Fruit fly (Drosophila melanogaster) whole organism, adult: ENCODE results near the gene CG7006.

ENCODE experiments used
- CG33017 ChIP-seq: fragments of 200-800 bp; sonication (Bioruptor generic); optimal IDR thresholded peaks from 2 replicates; lab custom pipeline; 2018; ENCODE audit warnings: missing biosample characterization, mild to moderate bottlenecking, missing genetic modification characterization, moderate library complexity
- CG7101 ChIP-seq: fragments of 200-800 bp; sonication (Bioruptor generic); optimal IDR thresholded peaks from 2 replicates; lab custom pipeline; 2018; ENCODE audit warnings: missing biosample characterization, mild to moderate bottlenecking, missing genetic modification characterization, moderate library complexity
- Mnt ChIP-seq: fragments of 200-800 bp; sonication (Bioruptor generic); optimal IDR thresholded peaks from 2 replicates; lab custom pipeline; 2016; ENCODE audit warnings: missing biosample characterization, mild to moderate bottlenecking, missing genetic modification characterization
- bab1 ChIP-seq: fragments of 200-800 bp; sonication (Bioruptor generic); optimal IDR thresholded peaks from 3 replicates; lab custom pipeline; 2019; ENCODE audit warnings: missing biosample characterization, mild to moderate bottlenecking, missing genetic modification characterization, moderate library complexity
- kay ChIP-seq: fragments of 200-800 bp; sonication (Bioruptor generic); peaks from one replicate; lab custom pipeline; 2016; ENCODE audit warnings: missing biosample characterization, missing genetic modification characterization, borderline replicate concordance

DNA sequence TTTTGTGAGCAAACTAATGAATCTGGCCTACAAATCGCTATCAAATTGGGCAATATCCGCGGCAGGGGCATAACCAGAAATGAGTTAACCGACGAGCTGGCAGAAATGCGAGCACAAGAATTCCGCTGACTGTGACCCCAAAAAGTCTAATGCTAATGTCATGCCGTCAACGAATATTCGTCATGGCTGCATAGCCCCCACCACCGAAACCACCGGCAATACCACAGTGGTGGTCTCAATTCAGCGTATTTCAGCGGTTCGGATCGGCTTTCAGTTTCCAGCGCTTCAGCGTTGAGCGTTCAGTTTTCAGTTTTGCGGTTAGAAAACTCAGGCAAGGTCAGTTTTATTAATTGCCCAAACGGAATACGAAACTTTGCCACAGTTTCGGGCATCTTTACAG lies 39.8 kb downstream of the CG7006 start:
- TF ChIP-seq CG33017 (tag; lab: Kevin White, UChicago) (no peak), kay (GFP tag; lab: Kevin White, UChicago) (no peak), bab1 (no peak), CG7101 (tag; lab: Kevin White, UChicago) (no peak), Mnt (GFP tag; lab: Kevin White, UChicago) (no peak)
